Worm (Caenorhabditis elegans) whole organism, L4/young adult: ENCODE data around the gene dop-1.

Experiments
- W03F9.2 ChIP-seq: fragments of 150-350 bp; optimal IDR thresholded peaks from 2 replicates; lab custom pipeline; 2014; ENCODE audit warnings: missing biosample characterization, missing genetic modification characterization
- him-1 ChIP-seq: sonication (generic microtip); optimal IDR thresholded peaks from 2 replicates; lab custom pipeline; 2016; ENCODE audit warnings: missing genotype, missing genetic modification reagents, missing genetic modification characterization, missing compliant biosample characterization

DNA sequence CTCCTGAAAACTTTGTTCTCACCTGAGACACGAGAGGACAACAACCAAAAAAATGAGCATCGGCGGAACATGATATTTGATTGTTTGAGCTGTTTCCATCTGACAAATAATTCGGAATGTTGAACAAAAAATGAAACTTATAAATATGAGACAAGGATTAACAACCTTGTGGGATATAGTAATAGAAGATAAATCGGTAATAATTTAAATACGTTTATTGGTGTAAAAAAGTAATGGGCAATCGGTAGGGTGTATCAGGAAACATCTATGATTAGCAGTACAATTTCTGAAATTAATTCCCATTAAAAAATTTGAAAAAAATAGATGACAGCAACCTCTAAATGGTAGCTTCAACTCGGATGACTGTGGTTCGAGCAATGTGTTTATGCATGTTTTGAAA, 51.2 kb downstream of the dop-1 start, which contains the start of gene R160.10:
- TF ChIP-seq him-1 (tag; lab: Kevin White, UChicago): no peak
- no peak for TF ChIP-seq W03F9.2 (tag; lab: Kevin White, UChicago)
